Fruit fly (Drosophila melanogaster): ENCODE data around the gene Lcp65Ab1.

DNA sequence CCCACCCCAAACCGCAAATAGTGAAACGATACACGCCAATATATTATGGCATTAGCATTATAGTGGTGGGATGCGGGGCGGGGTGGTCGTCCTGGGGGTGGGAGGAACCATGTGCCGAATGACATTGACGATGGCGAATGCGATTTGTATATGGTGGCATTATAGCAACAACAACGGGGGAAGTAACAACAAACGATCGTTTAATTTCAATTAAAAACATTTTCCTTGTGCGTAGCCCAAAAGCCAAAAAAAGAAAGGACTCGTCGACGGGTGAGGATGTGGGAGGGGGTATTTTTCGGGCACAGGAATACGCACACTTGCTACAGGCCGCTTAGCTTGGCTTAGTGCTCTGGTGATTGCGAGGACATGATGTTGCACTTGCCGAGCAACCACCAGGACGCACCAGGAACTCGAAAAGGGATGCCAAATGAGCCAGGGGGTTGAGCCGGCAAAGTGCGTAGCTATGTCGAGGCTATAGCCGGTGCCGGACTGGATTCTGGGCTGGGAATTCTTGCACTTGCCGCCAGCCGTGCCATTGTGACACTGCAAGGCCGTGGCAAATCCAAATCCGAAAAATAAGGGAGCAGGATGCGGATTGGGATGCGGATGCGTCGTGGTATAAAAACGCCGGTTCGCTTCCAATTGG lies 13.3 kb downstream of the Lcp65Ab1 start, which contains the start of gene Prdm13:
- TF ChIP-seq Hr39 (GFP tag; optimal IDR thresholded peaks at IDR 0.05), result no peak
- no peak for TF ChIP-seq CG10631 (GFP tag; optimal IDR thresholded peaks at IDR 0.05)
- no peak for TF ChIP-seq salr (GFP tag; optimal IDR thresholded peaks at IDR 0.05)
- no peak for TF ChIP-seq Lpt (GFP tag; optimal IDR thresholded peaks at IDR 0.05)
- TF ChIP-seq CG6854 (GFP tag; optimal IDR thresholded peaks at IDR 0.05), result no peak
- TF ChIP-seq dsx (GFP tag; optimal IDR thresholded peaks at IDR 0.05; ENCODE audit: poor library complexity, severe bottlenecking), result no peak
- TF ChIP-seq Smox (GFP tag; optimal IDR thresholded peaks at IDR 0.05), result no peak
- TF ChIP-seq CG34406 (GFP tag; optimal IDR thresholded peaks at IDR 0.05), result no peak
- TF ChIP-seq Blimp-1 (GFP tag; optimal IDR thresholded peaks at IDR 0.05), result no peak
- TF ChIP-seq net (GFP tag; optimal IDR thresholded peaks at IDR 0.05), result no peak
- TF ChIP-seq Sox15 (GFP tag; optimal IDR thresholded peaks at IDR 0.05), result no peak
- TF ChIP-seq CG11294 (GFP tag; IDR thresholded peaks at IDR 0.05), result no peak

Data from whole organism, prepupa.